Worm (Caenorhabditis elegans) whole organism, L2 larva: ENCODE measurements around the gene nspg-10.

Experiments
- C34F6.9 ChIP-seq: fragments of 150-350 bp; optimal IDR thresholded peaks from 2 replicates; lab custom pipeline; 2014; ENCODE audit warnings: missing biosample characterization, missing genetic modification characterization
- F13H6.1 ChIP-seq: sonication (generic microtip); optimal IDR thresholded peaks from 2 replicates; lab custom pipeline; 2016; ENCODE audit warnings: missing genetic modification characterization, missing compliant biosample characterization
- Y55F3AM.14 ChIP-seq: fragments of 200-800 bp; sonication (Bioruptor generic); optimal IDR thresholded peaks from 2 replicates; lab custom pipeline; 2018; ENCODE audit warnings: mild to moderate bottlenecking, missing genetic modification characterization, missing compliant biosample characterization
- alr-1 ChIP-seq: fragments of 150-350 bp; optimal IDR thresholded peaks from 2 replicates; lab custom pipeline; 2014; ENCODE audit warnings: missing biosample characterization, missing genetic modification characterization
- aly-2 ChIP-seq: fragments of 150-350 bp; optimal IDR thresholded peaks from 2 replicates; lab custom pipeline; 2014; ENCODE audit warnings: missing biosample characterization, missing genetic modification characterization
- ama-1 ChIP-seq: fragments of 150-350 bp; optimal IDR thresholded peaks from 2 replicates; lab custom pipeline; 2018; ENCODE audit warnings: inconsistent platforms
- blmp-1 ChIP-seq: sonication (generic microtip); optimal IDR thresholded peaks from 2 replicates; lab custom pipeline; 2017; ENCODE audit warnings: missing genetic modification characterization, mild to moderate bottlenecking, missing compliant biosample characterization, antibody characterized with exemption, moderate library complexity; ENCODE audit not compliant: insufficient read depth
- crh-2 ChIP-seq: sonication (generic microtip); optimal IDR thresholded peaks from 2 replicates; lab custom pipeline; 2017; ENCODE audit warnings: missing biosample characterization, missing genetic modification characterization
- dmd-4 ChIP-seq: sonication (generic microtip); optimal IDR thresholded peaks from 2 replicates; lab custom pipeline; 2017; ENCODE audit warnings: missing biosample characterization, missing genetic modification characterization
- elt-1 ChIP-seq: fragments of 150-350 bp; optimal IDR thresholded peaks from 2 replicates; lab custom pipeline; 2014; ENCODE audit warnings: missing biosample characterization, missing genetic modification characterization
- elt-3 ChIP-seq: sonication (generic microtip); optimal IDR thresholded peaks from 2 replicates; lab custom pipeline; 2017; ENCODE audit warnings: missing biosample characterization, missing genetic modification characterization
- gmeb-1 ChIP-seq: fragments of 150-350 bp; optimal IDR thresholded peaks from 2 replicates; lab custom pipeline; 2014; ENCODE audit warnings: missing biosample characterization, missing genetic modification characterization
- lin-11 ChIP-seq: fragments of 150-350 bp; sonication (generic microtip); optimal IDR thresholded peaks from 2 replicates; lab custom pipeline; 2014; ENCODE audit warnings: missing biosample characterization, missing genetic modification characterization, inconsistent platforms, mixed read lengths
- lin-13 ChIP-seq: fragments of 150-350 bp; optimal IDR thresholded peaks from 2 replicates; lab custom pipeline; 2014; ENCODE audit warnings: missing biosample characterization, missing genetic modification reagents, missing genetic modification characterization
- lin-39 ChIP-seq: fragments of 150-350 bp; optimal IDR thresholded peaks from 2 replicates; lab custom pipeline; 2014; ENCODE audit warnings: missing biosample characterization, missing genetic modification reagents, missing genetic modification characterization
- lsy-2 ChIP-seq, 2 experiments: fragments of 150-350 bp in 1 of 2; sonication (generic microtip) in 1 of 2; optimal IDR thresholded peaks; 2 replicates each; lab custom pipeline; 2014 to 2017; ENCODE audit warnings: missing biosample characterization in 2 of 2, missing genetic modification characterization in 2 of 2
- mab-5 ChIP-seq: fragments of 150-350 bp; optimal IDR thresholded peaks from 2 replicates; lab custom pipeline; 2014; ENCODE audit warnings: missing biosample characterization, missing genetic modification characterization
- mbf-1 ChIP-seq: sonication (generic microtip); optimal IDR thresholded peaks from 2 replicates; lab custom pipeline; 2017; ENCODE audit warnings: missing biosample characterization, missing genetic modification characterization
- nhr-11 ChIP-seq: fragments of 150-350 bp; optimal IDR thresholded peaks from 2 replicates; lab custom pipeline; 2014; ENCODE audit warnings: missing biosample characterization, missing genetic modification characterization
- nhr-12 ChIP-seq: fragments of 150-350 bp; optimal IDR thresholded peaks from 2 replicates; lab custom pipeline; 2014; ENCODE audit warnings: missing biosample characterization, missing genetic modification characterization
- nhr-129 ChIP-seq: fragments of 150-350 bp; optimal IDR thresholded peaks from 2 replicates; lab custom pipeline; 2014; ENCODE audit warnings: missing biosample characterization, missing genetic modification characterization
- nhr-21 ChIP-seq: fragments of 150-350 bp; optimal IDR thresholded peaks from 2 replicates; lab custom pipeline; 2014; ENCODE audit warnings: missing biosample characterization, missing genetic modification characterization
- nhr-6 ChIP-seq: fragments of 150-350 bp; optimal IDR thresholded peaks from 2 replicates; lab custom pipeline; 2014; ENCODE audit warnings: missing biosample characterization, missing genetic modification characterization
- peb-1 ChIP-seq: fragments of 150-350 bp; optimal IDR thresholded peaks from 2 replicates; lab custom pipeline; 2014; ENCODE audit warnings: missing biosample characterization, missing genetic modification characterization
- sem-4 ChIP-seq: fragments of 150-350 bp; optimal IDR thresholded peaks from 2 replicates; lab custom pipeline; 2014; ENCODE audit warnings: missing biosample characterization, missing genetic modification reagents, missing genetic modification characterization
- skn-1 ChIP-seq: sonication (generic microtip); optimal IDR thresholded peaks from 2 replicates; lab custom pipeline; 2017; ENCODE audit warnings: missing biosample characterization, missing genetic modification characterization
- sma-3 ChIP-seq: sonication (generic microtip); optimal IDR thresholded peaks from 2 replicates; lab custom pipeline; 2016; ENCODE audit warnings: missing genetic modification reagents, missing genetic modification characterization, missing compliant biosample characterization
- sma-9 ChIP-seq, 2 experiments: fragments of 150-350 bp in 1 of 2; sonication (generic microtip) in 1 of 2; optimal IDR thresholded peaks; 2 replicates each; lab custom pipeline; 2014 to 2016; ENCODE audit warnings: missing genetic modification characterization in 2 of 2, mild to moderate bottlenecking in 1 of 2, missing biosample characterization in 1 of 2, missing compliant biosample characterization in 1 of 2, missing genetic modification reagents in 1 of 2, moderate library complexity in 1 of 2
- snpc-4 ChIP-seq: fragments of 150-350 bp; optimal IDR thresholded peaks from 2 replicates; lab custom pipeline; 2014; ENCODE audit warnings: missing biosample characterization, missing genetic modification characterization
- unc-55 ChIP-seq: fragments of 150-350 bp; sonication (generic microtip); optimal IDR thresholded peaks from 3 replicates; lab custom pipeline; 2014; ENCODE audit warnings: missing biosample characterization, missing genetic modification reagents, missing genetic modification characterization
- unc-62 ChIP-seq: fragments of 150-350 bp; optimal IDR thresholded peaks from 2 replicates; lab custom pipeline; 2014; ENCODE audit warnings: missing biosample characterization, missing genetic modification reagents, missing genetic modification characterization
- zag-1 ChIP-seq: fragments of 150-350 bp; optimal IDR thresholded peaks from 2 replicates; lab custom pipeline; 2014; ENCODE audit warnings: missing biosample characterization, missing genetic modification characterization
- ztf-11 ChIP-seq: sonication (generic microtip); optimal IDR thresholded peaks from 2 replicates; lab custom pipeline; 2017; ENCODE audit warnings: missing biosample characterization, missing genetic modification characterization
- ztf-4 ChIP-seq: fragments of 150-350 bp; optimal IDR thresholded peaks from 2 replicates; lab custom pipeline; 2014; ENCODE audit warnings: missing biosample characterization, missing genetic modification characterization

nspg-10 gene

DNA sequence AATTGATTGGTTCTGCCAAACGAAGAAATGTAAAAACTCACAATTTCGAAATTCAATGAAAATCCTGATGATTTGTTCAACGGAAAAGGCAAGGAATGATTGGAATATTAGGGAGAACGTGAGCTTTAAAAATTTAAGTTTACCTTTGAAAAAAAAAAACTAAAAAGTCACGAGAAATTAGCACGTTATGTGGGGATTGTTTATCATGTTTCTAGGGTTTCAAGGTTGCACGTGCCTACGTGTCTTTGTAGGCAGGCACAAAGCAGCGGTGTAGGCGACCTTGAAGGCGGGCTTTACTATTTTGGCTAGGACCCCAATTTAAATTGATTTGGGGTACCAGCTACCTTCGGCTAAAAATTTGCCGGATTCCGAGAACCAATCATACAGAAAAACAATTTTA is 38.2 kb upstream of the nspg-10 start, which contains the start of gene F28E10.4:
Gene F28E10.4 (minus strand): TSS at position 101 of the 400 bp plus-strand sequence.
- no peak for TF ChIP-seq nhr-11 (tag; lab: Kevin White, UChicago)
- TF ChIP-seq skn-1 = no peak
- no peak for TF ChIP-seq nhr-12 (tag; lab: Kevin White, UChicago)
- no peak for TF ChIP-seq mbf-1
- TF ChIP-seq lin-13 (GFP tag; lab: Kevin White, UChicago) = no peak
- no peak for TF ChIP-seq sem-4 (tag; lab: Kevin White, UChicago)
- TF ChIP-seq sma-3 (GFP tag; lab: Kevin White, UChicago) = no peak
- no peak for TF ChIP-seq lsy-2 (tag; optimal IDR thresholded peaks at IDR 0.05; lab: Kevin White, UChicago)
- TF ChIP-seq nhr-6 = no peak
- TF ChIP-seq blmp-1 (tag; lab: Kevin White, UChicago) = no peak
- no peak for TF ChIP-seq peb-1 (tag; lab: Kevin White, UChicago)
- no peak for TF ChIP-seq elt-3 (tag; lab: Kevin White, UChicago)
- no peak for TF ChIP-seq gmeb-1 (tag; lab: Kevin White, UChicago)
- no peak for TF ChIP-seq ztf-4 (tag; lab: Kevin White, UChicago)

ce11 chrIV:4568402-4568891 is 37.1 kb upstream of the nspg-10 start, which contains the start of gene F28E10.1:
Gene F28E10.1 (plus strand): TSS chrIV:4568841.
- TF ChIP-seq nhr-11 (tag; lab: Kevin White, UChicago) = no peak
- TF ChIP-seq lin-11 (tag; lab: Kevin White, UChicago) = no peak
- no peak for TF ChIP-seq zag-1 (tag; lab: Kevin White, UChicago)
- no peak for TF ChIP-seq nhr-21 (tag; lab: Kevin White, UChicago)
- no peak for TF ChIP-seq ztf-4 (tag; lab: Kevin White, UChicago)
- TF ChIP-seq, all 48 proteins: peak for 0

DNA sequence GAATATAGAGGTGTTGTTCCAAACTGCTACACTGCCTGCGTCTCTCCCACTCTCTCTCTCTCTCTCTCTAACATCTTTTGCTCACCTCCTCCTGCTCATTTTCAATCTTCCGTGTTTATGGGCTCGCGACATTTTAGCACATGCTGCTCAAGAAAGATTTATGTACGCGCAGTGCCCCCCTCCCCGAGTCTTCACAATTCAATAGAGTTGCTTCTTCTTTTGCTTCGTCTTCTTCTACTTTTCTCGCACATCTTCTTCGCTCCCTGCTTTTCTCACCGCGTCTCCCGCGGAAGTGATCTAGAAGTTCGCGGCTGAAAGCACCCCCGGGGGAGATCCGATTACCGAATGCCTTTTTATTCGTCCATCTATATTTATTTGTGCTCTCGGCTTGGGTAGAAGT is 35.0 kb upstream of the nspg-10 start:
- TF ChIP-seq C34F6.9 (tag; lab: Kevin White, UChicago) = peak; percentile 29
- peak; percentile 7 for TF ChIP-seq sma-9 (GFP tag; optimal IDR thresholded peaks at IDR 0.05; lab: Kevin White, UChicago)
- no peak for TF ChIP-seq sma-9 (tag; optimal IDR thresholded peaks at IDR 0.05; lab: Kevin White, UChicago)
- TF ChIP-seq zag-1 (tag; lab: Kevin White, UChicago) = no peak
- TF ChIP-seq Y55F3AM.14 (GFP tag; lab: Kevin White, UChicago) = peak; percentile 8
- no peak for TF ChIP-seq nhr-11 (tag; lab: Kevin White, UChicago)
- peak; percentile 7 for TF ChIP-seq unc-55 (GFP tag; lab: Kevin White, UChicago)

DNA sequence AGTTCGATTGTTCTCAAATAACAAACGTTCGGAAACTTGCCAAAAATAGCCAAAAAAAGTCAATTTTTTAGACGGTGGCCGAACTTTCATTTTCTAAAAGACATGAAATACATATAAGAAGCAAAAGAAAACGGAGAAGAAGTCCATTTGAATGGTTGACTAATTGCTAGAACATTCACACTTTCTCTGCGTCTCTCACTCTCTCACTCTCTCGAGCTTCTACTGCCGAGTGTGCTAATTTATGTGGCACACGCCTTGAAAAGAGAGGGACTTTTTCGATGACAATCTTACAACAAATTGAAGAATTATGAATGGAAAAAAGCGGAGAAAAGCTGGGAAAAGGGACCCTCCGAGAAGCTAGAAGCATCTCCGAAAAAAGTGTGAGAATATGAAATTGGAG is 31.5 kb upstream of the nspg-10 start:
- TF ChIP-seq C34F6.9 (tag; lab: Kevin White, UChicago) (peak; percentile 6), blmp-1 (tag; lab: Kevin White, UChicago) (no peak), crh-2 (tag; lab: Kevin White, UChicago) (peak; percentile 34), mab-5 (peak; percentile 22), unc-55 (GFP tag; lab: Kevin White, UChicago) (peak; percentile 8)

DNA sequence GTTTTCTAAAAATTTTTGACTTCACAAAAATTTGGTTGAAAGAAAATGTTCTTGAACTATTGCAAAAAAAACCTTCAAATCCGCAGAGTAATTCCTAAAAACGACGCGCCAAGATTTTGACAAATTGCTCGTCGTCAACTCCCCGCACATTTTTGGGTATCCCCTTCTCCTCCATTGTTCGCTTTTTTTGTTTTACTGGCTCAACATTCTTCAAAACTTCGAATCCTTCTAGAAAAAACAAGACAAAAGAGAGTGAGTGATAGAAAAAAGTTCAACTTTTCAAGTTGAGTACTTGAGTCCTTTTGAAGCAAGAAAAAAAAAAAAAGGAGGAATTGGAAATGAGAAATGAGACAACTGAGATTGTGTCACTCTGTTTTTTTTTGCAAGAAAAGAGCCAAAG is 28.7 kb upstream of the nspg-10 start:
- peak; percentile 61 for TF ChIP-seq unc-55 (GFP tag; lab: Kevin White, UChicago)
- TF ChIP-seq lin-39 (tag; lab: Kevin White, UChicago) = no peak
- no peak for TF ChIP-seq lin-13 (GFP tag; lab: Kevin White, UChicago)
- peak in 1 of 2 experiments; percentile 4 for TF ChIP-seq lsy-2 (tag; optimal IDR thresholded peaks at IDR 0.05; lab: Kevin White, UChicago)

DNA sequence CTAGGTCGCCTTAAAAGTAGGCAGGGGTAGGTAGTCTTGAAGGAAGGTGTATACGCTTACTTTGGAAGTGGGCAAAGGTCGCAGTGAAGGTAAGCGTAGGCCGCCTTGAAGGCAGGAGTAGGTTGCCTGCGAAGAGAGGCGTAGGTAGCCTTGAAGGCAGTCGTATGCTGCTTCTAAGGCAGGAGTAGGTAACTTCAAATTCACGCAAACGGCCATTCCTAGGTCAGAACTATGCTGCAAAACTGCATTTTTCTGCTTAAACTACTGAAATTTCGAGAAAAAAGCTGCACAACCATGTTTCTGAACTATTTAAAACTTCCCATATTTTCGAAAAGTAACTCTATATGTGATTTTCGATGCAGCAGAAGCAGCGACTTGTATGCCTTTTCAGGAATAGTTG is 26.1 kb upstream of the nspg-10 start:
- TF ChIP-seq ama-1 (lab: Kevin White, UChicago) (no peak), aly-2 (no peak), nhr-129 (no peak), unc-62 (GFP tag; lab: Kevin White, UChicago) (no peak), ztf-11 (tag; lab: Kevin White, UChicago) (no peak), nhr-6 (no peak), F13H6.1 (tag; lab: Kevin White, UChicago) (no peak), Y55F3AM.14 (GFP tag; lab: Kevin White, UChicago) (no peak), C34F6.9 (tag; lab: Kevin White, UChicago) (no peak), elt-1 (tag; lab: Kevin White, UChicago) (no peak), lin-11 (tag; lab: Kevin White, UChicago) (no peak), alr-1 (tag; lab: Kevin White, UChicago) (no peak), snpc-4 (no peak), sma-3 (GFP tag; lab: Kevin White, UChicago) (no peak), dmd-4 (tag; lab: Kevin White, UChicago) (no peak)
- TF ChIP-seq, all 48 proteins: peak for 0
